Fruit fly (Drosophila melanogaster) whole organism, embryonic: Measurements from ENCODE around the gene Zaf1.
A peak's percentile ranks its signal among the peaks of the same experiment; 100 is the strongest.

Experiments used
- Antp ChIP-seq: fragments of 200-800 bp; sonication (Bioruptor generic); optimal IDR thresholded peaks from 3 replicates; lab custom pipeline; 2016; ENCODE audit warnings: missing biosample characterization, missing genetic modification characterization
- CG10979 ChIP-seq: fragments of 200-800 bp; sonication (Bioruptor generic); optimal IDR thresholded peaks from 2 replicates; lab custom pipeline; 2018; ENCODE audit warnings: missing biosample characterization, mild to moderate bottlenecking, missing genetic modification characterization, moderate library complexity
- CG11560 ChIP-seq: fragments of 200-800 bp; sonication (Bioruptor generic); IDR thresholded peaks from 3 replicates; pipeline ENCODE4 v1.3.6; 2022; ENCODE audit warnings: missing biosample characterization, missing genetic modification characterization
- CG11696 ChIP-seq: fragments of 200-800 bp; sonication (Bioruptor generic); IDR thresholded peaks from 2 replicates; pipeline ENCODE4 v1.3.6; 2022; ENCODE audit warnings: missing biosample characterization, missing genetic modification characterization
- CG12659 ChIP-seq: fragments of 200-800 bp; sonication (Bioruptor generic); optimal IDR thresholded peaks from 3 replicates; lab custom pipeline; 2017; ENCODE audit warnings: mild to moderate bottlenecking, missing biosample characterization, missing genetic modification reagents, missing genetic modification characterization
- CG13287 ChIP-seq: fragments of 200-800 bp; sonication (Bioruptor generic); IDR thresholded peaks from 2 replicates; pipeline ENCODE4 v1.3.6; 2022; ENCODE audit warnings: missing biosample characterization, missing genetic modification characterization; ENCODE audit not compliant: partially characterized antibody
- CG13424 ChIP-seq: fragments of 200-800 bp; sonication (Bioruptor generic); optimal IDR thresholded peaks from 2 replicates; lab custom pipeline; 2019; ENCODE audit warnings: missing biosample characterization, mild to moderate bottlenecking, missing genetic modification characterization, moderate library complexity
- CG15696 ChIP-seq: fragments of 200-800 bp; sonication (Bioruptor generic); optimal IDR thresholded peaks from 2 replicates; lab custom pipeline; 2019; ENCODE audit warnings: missing biosample characterization, mild to moderate bottlenecking, missing genetic modification characterization, moderate library complexity
- CG1603 ChIP-seq: fragments of 200-800 bp; sonication (Bioruptor generic); optimal IDR thresholded peaks from 2 replicates; lab custom pipeline; 2019; ENCODE audit warnings: missing biosample characterization, mild to moderate bottlenecking, missing genetic modification characterization, moderate library complexity
- CG16813 ChIP-seq: fragments of 200-800 bp; sonication (Bioruptor generic); IDR thresholded peaks from 3 replicates; pipeline ENCODE4 v1.3.6; 2022; ENCODE audit warnings: missing biosample characterization, missing genetic modification characterization; ENCODE audit not compliant: partially characterized antibody
- CG17328 ChIP-seq: fragments of 200-800 bp; sonication (Bioruptor generic); IDR thresholded peaks from 2 replicates; pipeline ENCODE4 v1.3.6; 2022; ENCODE audit warnings: missing biosample characterization, missing genetic modification characterization
- CG2120 ChIP-seq: fragments of 200-800 bp; sonication (Bioruptor generic); optimal IDR thresholded peaks from 3 replicates; lab custom pipeline; 2016; ENCODE audit warnings: missing biosample characterization, missing genetic modification characterization
- CG2129 ChIP-seq: fragments of 200-800 bp; sonication (Bioruptor generic); IDR thresholded peaks from 2 replicates; pipeline ENCODE4 v1.3.6; 2022; ENCODE audit warnings: missing biosample characterization, missing genetic modification characterization; ENCODE audit not compliant: partially characterized antibody
- CG30431 ChIP-seq: fragments of 200-800 bp; sonication (Bioruptor generic); optimal IDR thresholded peaks from 2 replicates; lab custom pipeline; 2017; ENCODE audit warnings: missing biosample characterization, missing genetic modification characterization
- CG32772 ChIP-seq: fragments of 200-800 bp; sonication (Bioruptor generic); IDR thresholded peaks from 2 replicates; pipeline ENCODE4 v1.3.6; 2022; ENCODE audit warnings: missing biosample characterization, missing genetic modification characterization
- CG4730 ChIP-seq: fragments of 200-800 bp; sonication (Bioruptor generic); IDR thresholded peaks from 2 replicates; pipeline ENCODE4 v1.3.6; 2022; ENCODE audit warnings: missing biosample characterization, missing genetic modification characterization
- CG6689 ChIP-seq: fragments of 200-800 bp; sonication (Bioruptor generic); IDR thresholded peaks from 2 replicates; pipeline ENCODE4 v1.3.6; 2022; ENCODE audit warnings: missing biosample characterization, missing genetic modification characterization
- CHES-1-like ChIP-seq: fragments of 200-800 bp; sonication (Bioruptor generic); optimal IDR thresholded peaks from 2 replicates; lab custom pipeline; 2016; ENCODE audit warnings: missing biosample characterization, missing genetic modification characterization
- Drgx ChIP-seq: fragments of 200-800 bp; sonication (Bioruptor generic); IDR thresholded peaks from 2 replicates; pipeline ENCODE4 v1.3.6; 2022; ENCODE audit warnings: missing biosample characterization, missing genetic modification characterization
- E2f2 ChIP-seq: fragments of 200-800 bp; sonication (Bioruptor generic); IDR thresholded peaks from 2 replicates; pipeline ENCODE4 v1.3.6; 2022; ENCODE audit warnings: missing biosample characterization, missing genetic modification characterization
- HLH3B ChIP-seq: fragments of 200-800 bp; sonication (Bioruptor generic); IDR thresholded peaks from 2 replicates; pipeline ENCODE4 v1.3.6; 2022; ENCODE audit warnings: missing biosample characterization, missing genetic modification characterization
- Lhr ChIP-seq: fragments of 200-800 bp; sonication (Bioruptor generic); optimal IDR thresholded peaks from 3 replicates; lab custom pipeline; 2017; ENCODE audit warnings: mild to moderate bottlenecking, missing biosample characterization, missing genetic modification reagents, missing genetic modification characterization
- Med ChIP-seq: fragments of 200-800 bp; sonication (Bioruptor generic); peaks from one replicate; lab custom pipeline; 2016; ENCODE audit warnings: missing biosample characterization, missing genetic modification characterization, mild to moderate bottlenecking, inconsistent platforms, moderate library complexity
- Mes4 ChIP-seq: fragments of 200-800 bp; sonication (Bioruptor generic); optimal IDR thresholded peaks from 2 replicates; lab custom pipeline; 2016; ENCODE audit warnings: missing biosample characterization, missing genetic modification characterization
- NK7.1 ChIP-seq: fragments of 200-800 bp; sonication (Bioruptor generic); optimal IDR thresholded peaks from 3 replicates; lab custom pipeline; 2016; ENCODE audit warnings: missing biosample characterization, missing genetic modification characterization
- Ptx1 ChIP-seq: fragments of 200-800 bp; sonication (Bioruptor generic); IDR thresholded peaks from 2 replicates; pipeline ENCODE4 v1.3.6; 2022; ENCODE audit warnings: missing biosample characterization, missing genetic modification characterization
- Rfx ChIP-seq: fragments of 200-800 bp; sonication (Bioruptor generic); IDR thresholded peaks from 2 replicates; pipeline ENCODE4 v1.3.6; 2022; ENCODE audit warnings: missing biosample characterization, missing genetic modification characterization
- Sry-δ ChIP-seq: fragments of 200-800 bp; sonication (Bioruptor generic); optimal IDR thresholded peaks from 2 replicates; lab custom pipeline; 2016; ENCODE audit warnings: missing biosample characterization, missing genetic modification characterization
- Tbp ChIP-seq: fragments of >200 bp; optimal IDR thresholded peaks from 2 replicates; lab custom pipeline; 2018; ENCODE audit warnings: missing biosample characterization, missing genetic modification characterization
- bsh ChIP-seq, 2 experiments: fragments of 200-800 bp; sonication (Bioruptor generic); optimal IDR thresholded peaks; 2 replicates each; lab custom pipeline; 2017 to 2018; ENCODE audit warnings: mild to moderate bottlenecking in 2 of 2, missing biosample characterization in 2 of 2, missing genetic modification characterization in 2 of 2, moderate library complexity in 1 of 2
- ci ChIP-seq: fragments of 200-800 bp; sonication (Bioruptor generic); IDR thresholded peaks from 3 replicates; pipeline ENCODE4 v1.3.6; 2022; ENCODE audit warnings: missing biosample characterization, missing genetic modification characterization
- dysf ChIP-seq: fragments of 200-800 bp; sonication (Bioruptor generic); IDR thresholded peaks from 3 replicates; pipeline ENCODE4 v1.3.6; 2022; ENCODE audit warnings: missing biosample characterization, missing genetic modification characterization
- eyg ChIP-seq: fragments of 200-800 bp; sonication (Bioruptor generic); optimal IDR thresholded peaks from 3 replicates; lab custom pipeline; 2016; ENCODE audit warnings: missing biosample characterization, missing genetic modification characterization
- fu2 ChIP-seq: fragments of 200-800 bp; sonication (Bioruptor generic); optimal IDR thresholded peaks from 2 replicates; lab custom pipeline; 2016; ENCODE audit warnings: missing biosample characterization, missing genetic modification characterization
- gfzf ChIP-seq: fragments of 200-800 bp; sonication (Bioruptor generic); optimal IDR thresholded peaks from 2 replicates; lab custom pipeline; 2016; ENCODE audit warnings: missing biosample characterization, mild to moderate bottlenecking, missing genetic modification characterization, moderate library complexity
- gsb ChIP-seq: fragments of 200-800 bp; sonication (Bioruptor generic); IDR thresholded peaks from 2 replicates; pipeline ENCODE4 v1.3.6; 2022; ENCODE audit warnings: missing biosample characterization, missing genetic modification characterization
- inv ChIP-seq: fragments of 200-800 bp; sonication (Bioruptor generic); IDR thresholded peaks from 2 replicates; pipeline ENCODE4 v1.3.6; 2022; ENCODE audit warnings: missing biosample characterization, missing genetic modification characterization; ENCODE audit not compliant: partially characterized antibody
- kni ChIP-seq: fragments of 200-800 bp; sonication (Bioruptor generic); optimal IDR thresholded peaks from 3 replicates; lab custom pipeline; 2017; ENCODE audit warnings: mild to moderate bottlenecking, missing biosample characterization, missing genetic modification reagents, missing genetic modification characterization
- knrl ChIP-seq: fragments of 200-800 bp; sonication (Bioruptor generic); IDR thresholded peaks from 3 replicates; pipeline ENCODE4 v1.3.6; 2022; ENCODE audit warnings: missing biosample characterization, missing genetic modification characterization; ENCODE audit not compliant: partially characterized antibody
- lmd ChIP-seq: fragments of 200-800 bp; sonication (Bioruptor generic); IDR thresholded peaks from 2 replicates; pipeline ENCODE4 v1.3.6; 2022; ENCODE audit warnings: missing biosample characterization, missing genetic modification characterization
- mld ChIP-seq: fragments of 200-800 bp; sonication (Bioruptor generic); IDR thresholded peaks from 3 replicates; pipeline ENCODE4 v1.3.6; 2022; ENCODE audit warnings: missing biosample characterization, missing genetic modification characterization; ENCODE audit not compliant: partially characterized antibody
- nerfin-2 ChIP-seq: fragments of 200-800 bp; sonication (Bioruptor generic); IDR thresholded peaks from 2 replicates; pipeline ENCODE4 v1.3.6; 2022; ENCODE audit warnings: missing biosample characterization, missing genetic modification characterization; ENCODE audit not compliant: partially characterized antibody
- org-1 ChIP-seq: fragments of 200-800 bp; sonication (Bioruptor generic); optimal IDR thresholded peaks from 2 replicates; lab custom pipeline; 2017; ENCODE audit warnings: missing biosample characterization, missing genetic modification characterization
- phol ChIP-seq: fragments of 200-800 bp; sonication (Bioruptor generic); optimal IDR thresholded peaks from 3 replicates; lab custom pipeline; 2018; ENCODE audit warnings: missing biosample characterization, mild to moderate bottlenecking, missing genetic modification characterization, moderate library complexity
- pnt ChIP-seq: fragments of 200-800 bp; sonication (Bioruptor generic); optimal IDR thresholded peaks from 3 replicates; lab custom pipeline; 2016; ENCODE audit warnings: missing biosample characterization, missing genetic modification characterization
- pzg ChIP-seq: fragments of 200-800 bp; sonication (Bioruptor generic); optimal IDR thresholded peaks from 3 replicates; lab custom pipeline; 2018; ENCODE audit warnings: missing biosample characterization, mild to moderate bottlenecking, missing genetic modification characterization, moderate library complexity
- row ChIP-seq: fragments of 200-800 bp; sonication (Bioruptor generic); IDR thresholded peaks from 3 replicates; pipeline ENCODE4 v1.3.6; 2022; ENCODE audit warnings: missing biosample characterization, missing genetic modification characterization
- sens ChIP-seq: fragments of 200-800 bp; sonication (Bioruptor generic); peaks from one replicate; lab custom pipeline; 2016; ENCODE audit warnings: missing biosample characterization, missing genetic modification characterization
- sisA ChIP-seq: fragments of 200-800 bp; sonication (Bioruptor generic); IDR thresholded peaks from 2 replicates; pipeline ENCODE4 v1.3.6; 2022; ENCODE audit warnings: missing biosample characterization, missing genetic modification characterization
- trh ChIP-seq: fragments of 200-800 bp; sonication (Bioruptor generic); optimal IDR thresholded peaks from 2 replicates; lab custom pipeline; 2016; ENCODE audit warnings: missing biosample characterization, missing genetic modification characterization

Zaf1 gene

dm6 chr3R:11595523-11595922 lies 29.9 kb downstream of the Zaf1 start:
- TF ChIP-seq Drgx (peak; percentile 55; the same call in 1 of the 2 replicates), CG17328 (peak; percentile 20; the same call in 1 of the 2 replicates), HLH3B (GFP tag; lab: Robert Waterston, UW) (0 out of 2 replicates have a peak, but pooled peaks have one; percentile 23), fu2 (GFP tag; lab: Kevin White, UChicago) (no peak), Med (GFP tag; lab: Kevin White, UChicago) (peak; percentile 57), dysf (GFP tag; lab: Robert Waterston, UW) (peak; percentile 42; the same call in 1 of the 3 replicates), row (GFP tag; lab: Robert Waterston, UW) (peak; percentile 52), sisA (peak; percentile 21; the same call in 1 of the 2 replicates), Rfx (GFP tag; lab: Robert Waterston, UW) (0 out of 2 replicates have a peak, but pooled peaks have one; percentile 8), CG13424 (peak; percentile 17), CG4730 (no peak), org-1 (GFP tag; lab: Kevin White, UChicago) (no peak), ci (peak; percentile 62; the same call in 1 of the 3 replicates), NK7.1 (GFP tag; lab: Kevin White, UChicago) (no peak), Antp (GFP tag; lab: Kevin White, UChicago) (peak; percentile 21), Tbp (GFP tag; lab: Kevin White, UChicago) (no peak), phol (tag; lab: Kevin White, UChicago) (peak; percentile 14), sens (GFP tag; lab: Kevin White, UChicago) (peak; percentile 32), trh (GFP tag; lab: Kevin White, UChicago) (no peak), CG2120 (GFP tag; lab: Kevin White, UChicago) (no peak), CG32772 (GFP tag; lab: Robert Waterston, UW) (no peak), bsh (GFP tag; optimal IDR thresholded peaks at IDR 0.05; lab: Kevin White, UChicago) (peak in 1 of 2 experiments; percentile 23), CG15696 (no peak), CG11696 (no peak), lmd (GFP tag; lab: Robert Waterston, UW) (peak; percentile 8; the same call in 1 of the 2 replicates), CG10979 (tag; lab: Kevin White, UChicago) (peak; percentile 1), eyg (no peak), pnt (GFP tag; lab: Kevin White, UChicago) (peak; percentile 5), CG1603 (tag; lab: Kevin White, UChicago) (peak; percentile 30), kni (GFP tag; lab: Kevin White, UChicago) (peak; percentile 11), CG30431 (GFP tag; lab: Kevin White, UChicago) (peak; percentile 5), Mes4 (GFP tag; lab: Kevin White, UChicago) (no peak), CG6689 (GFP tag; lab: Robert Waterston, UW) (0 out of 2 replicates have a peak, but pooled peaks have one; percentile 30)

dm6 chr3R:11589764-11590358 lies 35.6 kb downstream of the Zaf1 start, which contains the start of gene CG6791:
CG6791 (minus strand) TSS chr3R:11590146.
- TF ChIP-seq inv (GFP tag; lab: Robert Waterston, UW) (peak; percentile 69), nerfin-2 (GFP tag; lab: Robert Waterston, UW) (0 out of 2 replicates have a peak, but pooled peaks have one; percentile 41), CG12659 (GFP tag; lab: Kevin White, UChicago) (peak; percentile 43), mld (GFP tag; lab: Robert Waterston, UW) (peak; percentile 71; the same call in 2 of the 3 replicates), knrl (GFP tag; lab: Robert Waterston, UW) (peak; percentile 83), Ptx1 (peak; percentile 21; the same call in 1 of the 2 replicates), E2f2 (GFP tag; lab: Robert Waterston, UW) (peak; percentile 99), CG2129 (GFP tag; lab: Robert Waterston, UW) (peak; percentile 57; the same call in 1 of the 2 replicates), Lhr (GFP tag; lab: Kevin White, UChicago) (peak; percentile 42), pnt (GFP tag; lab: Kevin White, UChicago) (no peak), gfzf (GFP tag; lab: Kevin White, UChicago) (peak; percentile 22), CG13287 (peak; percentile 96), CG16813 (GFP tag; lab: Robert Waterston, UW) (peak; percentile 84), Sry-δ (GFP tag; lab: Kevin White, UChicago) (peak; percentile 74), CG11560 (tag; lab: Robert Waterston, UW) (no peak), gsb (no peak), pzg (peak; percentile 90), CHES-1-like (GFP tag; lab: Kevin White, UChicago) (peak; percentile 4)
